Fruit fly (Drosophila melanogaster) whole organism, embryonic: ENCODE measurements around the gene Arl8.
A peak's percentile ranks its signal among the peaks of the same experiment; 100 is the strongest.

Experiments used
- C15 ChIP-seq: fragments of 200-800 bp; sonication (Bioruptor generic); IDR thresholded peaks from 3 replicates; pipeline ENCODE4 v1.3.6; 2022; ENCODE audit warnings: missing biosample characterization, missing genetic modification characterization
- CG10654 ChIP-seq: fragments of 200-800 bp; sonication (Bioruptor generic); optimal IDR thresholded peaks from 2 replicates; lab custom pipeline; 2016; ENCODE audit warnings: missing biosample characterization, missing genetic modification characterization
- CG11398 ChIP-seq: fragments of 200-800 bp; sonication (Bioruptor generic); optimal IDR thresholded peaks from 2 replicates; lab custom pipeline; 2016; ENCODE audit warnings: missing biosample characterization, missing genetic modification characterization
- CG12219 ChIP-seq: fragments of 200-800 bp; sonication (Bioruptor generic); optimal IDR thresholded peaks from 3 replicates; lab custom pipeline; 2018; ENCODE audit warnings: missing biosample characterization, mild to moderate bottlenecking, missing genetic modification characterization
- CG12769 ChIP-seq: fragments of 200-800 bp; sonication (Bioruptor generic); optimal IDR thresholded peaks from 2 replicates; lab custom pipeline; 2019; ENCODE audit warnings: missing biosample characterization, mild to moderate bottlenecking, missing genetic modification characterization, moderate library complexity
- CG14050 ChIP-seq: fragments of 200-800 bp; sonication (Bioruptor generic); IDR thresholded peaks from 3 replicates; pipeline ENCODE4 v1.3.6; 2022; ENCODE audit warnings: missing biosample characterization, missing genetic modification characterization
- CG14667 ChIP-seq: fragments of 200-800 bp; sonication (Bioruptor generic); IDR thresholded peaks from 2 replicates; pipeline ENCODE4 v1.3.6; 2022; ENCODE audit warnings: missing biosample characterization, missing genetic modification characterization
- CG1647 ChIP-seq: fragments of 200-800 bp; sonication (Bioruptor generic); optimal IDR thresholded peaks from 3 replicates; lab custom pipeline; 2016; ENCODE audit warnings: missing biosample characterization, missing genetic modification characterization
- CG16863 ChIP-seq: fragments of 200-800 bp; sonication (Bioruptor generic); optimal IDR thresholded peaks from 3 replicates; lab custom pipeline; 2016; ENCODE audit warnings: missing biosample characterization, missing genetic modification characterization
- CG1832 ChIP-seq: fragments of 200-800 bp; sonication (Bioruptor generic); optimal IDR thresholded peaks from 2 replicates; lab custom pipeline; 2017; ENCODE audit warnings: missing biosample characterization, mild to moderate bottlenecking, missing genetic modification characterization, inconsistent platforms
- CG18476 ChIP-seq: fragments of 200-800 bp; sonication (Bioruptor generic); optimal IDR thresholded peaks from 2 replicates; lab custom pipeline; 2016; ENCODE audit warnings: missing biosample characterization, mild to moderate bottlenecking, missing genetic modification characterization
- CG2199 ChIP-seq: fragments of 200-800 bp; sonication (Bioruptor generic); IDR thresholded peaks from 3 replicates; pipeline ENCODE4 v1.3.6; 2022; ENCODE audit warnings: missing biosample characterization, missing genetic modification characterization
- CG2712 ChIP-seq: fragments of 200-800 bp; optimal IDR thresholded peaks from 3 replicates; lab custom pipeline; 2019; ENCODE audit warnings: missing biosample characterization, mild to moderate bottlenecking, missing genetic modification characterization, moderate library complexity
- CG2889 ChIP-seq: fragments of 200-800 bp; sonication (Bioruptor generic); IDR thresholded peaks from 3 replicates; pipeline ENCODE4 v1.3.6; 2022; ENCODE audit warnings: missing biosample characterization, missing genetic modification characterization
- CG32772 ChIP-seq: fragments of 200-800 bp; sonication (Bioruptor generic); IDR thresholded peaks from 2 replicates; pipeline ENCODE4 v1.3.6; 2022; ENCODE audit warnings: missing biosample characterization, missing genetic modification characterization
- CG33557 ChIP-seq: fragments of 200-800 bp; sonication (Bioruptor generic); optimal IDR thresholded peaks from 2 replicates; lab custom pipeline; 2019; ENCODE audit warnings: missing biosample characterization, mild to moderate bottlenecking, missing genetic modification characterization, moderate library complexity
- CG4404 ChIP-seq: fragments of 200-800 bp; sonication (Bioruptor generic); IDR thresholded peaks from 2 replicates; pipeline ENCODE4 v1.3.6; 2022; ENCODE audit warnings: missing biosample characterization, missing genetic modification characterization
- CG6654 ChIP-seq: fragments of 200-800 bp; sonication (Bioruptor generic); optimal IDR thresholded peaks from 2 replicates; lab custom pipeline; 2017; ENCODE audit warnings: missing biosample characterization, mild to moderate bottlenecking, missing genetic modification characterization
- CG9437 ChIP-seq: fragments of 200-800 bp; sonication (Bioruptor generic); optimal IDR thresholded peaks from 2 replicates; lab custom pipeline; 2018; ENCODE audit warnings: missing biosample characterization, mild to moderate bottlenecking, missing genetic modification characterization
- D19B ChIP-seq: fragments of 200-800 bp; sonication (Bioruptor generic); optimal IDR thresholded peaks from 2 replicates; lab custom pipeline; 2017; ENCODE audit warnings: missing biosample characterization, mild to moderate bottlenecking, missing genetic modification characterization
- Fer1 ChIP-seq: fragments of 200-800 bp; sonication (Bioruptor generic); optimal IDR thresholded peaks from 2 replicates; lab custom pipeline; 2017; ENCODE audit warnings: missing biosample characterization, mild to moderate bottlenecking, missing genetic modification characterization
- HLH3B ChIP-seq: fragments of 200-800 bp; sonication (Bioruptor generic); IDR thresholded peaks from 2 replicates; pipeline ENCODE4 v1.3.6; 2022; ENCODE audit warnings: missing biosample characterization, missing genetic modification characterization
- Hey ChIP-seq: fragments of 200-800 bp; sonication (Bioruptor generic); optimal IDR thresholded peaks from 3 replicates; lab custom pipeline; 2018; ENCODE audit warnings: missing biosample characterization, mild to moderate bottlenecking, missing genetic modification characterization
- HmgZ ChIP-seq: fragments of 200-800 bp; sonication (Bioruptor generic); optimal IDR thresholded peaks from 2 replicates; lab custom pipeline; 2018; ENCODE audit warnings: missing biosample characterization, mild to moderate bottlenecking, missing genetic modification characterization
- Max ChIP-seq: fragments of 200-800 bp; sonication (Bioruptor generic); optimal IDR thresholded peaks from 2 replicates; lab custom pipeline; 2016; ENCODE audit warnings: missing biosample characterization, mild to moderate bottlenecking, missing genetic modification characterization
- Nf-YB ChIP-seq: fragments of 200-800 bp; sonication (Bioruptor generic); optimal IDR thresholded peaks from 3 replicates; lab custom pipeline; 2019; ENCODE audit warnings: missing biosample characterization, mild to moderate bottlenecking, missing genetic modification characterization, moderate library complexity
- Pdp1 ChIP-seq, 2 experiments: fragments of 200-800 bp; sonication (Bioruptor generic); optimal IDR thresholded peaks; 3 replicates each; lab custom pipeline; 2016; ENCODE audit warnings: missing biosample characterization in 2 of 2, missing genetic modification characterization in 2 of 2, mild to moderate bottlenecking in 1 of 2, moderate library complexity in 1 of 2
- Six4 ChIP-seq: fragments of 200-800 bp; sonication (Bioruptor generic); optimal IDR thresholded peaks from 2 replicates; lab custom pipeline; 2016; ENCODE audit warnings: missing biosample characterization, missing genetic modification characterization
- Sox102F ChIP-seq: fragments of 200-800 bp; sonication (Bioruptor generic); optimal IDR thresholded peaks from 2 replicates; lab custom pipeline; 2018; ENCODE audit warnings: missing biosample characterization, mild to moderate bottlenecking, missing genetic modification characterization, moderate library complexity
- abd-A ChIP-seq: fragments of 200-800 bp; sonication (Bioruptor generic); optimal IDR thresholded peaks from 3 replicates; lab custom pipeline; 2019; ENCODE audit warnings: missing biosample characterization, mild to moderate bottlenecking, missing genetic modification characterization, moderate library complexity
- bbx ChIP-seq: fragments of 200-800 bp; sonication (Bioruptor generic); IDR thresholded peaks from 2 replicates; pipeline ENCODE4 v1.3.6; 2022; ENCODE audit warnings: missing biosample characterization, missing genetic modification characterization; ENCODE audit not compliant: partially characterized antibody
- caup ChIP-seq: fragments of 200-800 bp; sonication (Bioruptor generic); optimal IDR thresholded peaks from 3 replicates; lab custom pipeline; 2017; ENCODE audit warnings: missing biosample characterization, mild to moderate bottlenecking, missing genetic modification characterization, moderate library complexity; ENCODE audit not compliant: severe bottlenecking
- chm ChIP-seq: fragments of 200-800 bp; sonication (Bioruptor generic); IDR thresholded peaks from 2 replicates; pipeline ENCODE4 v1.3.6; 2022; ENCODE audit warnings: missing biosample characterization, missing genetic modification characterization
- crol ChIP-seq: fragments of 200-800 bp; sonication (Bioruptor generic); IDR thresholded peaks from 2 replicates; pipeline ENCODE4 v1.3.6; 2022; ENCODE audit warnings: missing biosample characterization, missing genetic modification characterization
- eve ChIP-seq, 2 experiments: fragments of >200 bp; optimal IDR thresholded peaks; 2 replicates each; lab custom pipeline; 2017; ENCODE audit warnings: missing biosample characterization in 2 of 2, missing genetic modification characterization in 2 of 2
- exex ChIP-seq: fragments of 200-800 bp; sonication (Bioruptor generic); optimal IDR thresholded peaks from 4 replicates; lab custom pipeline; 2018; ENCODE audit warnings: missing biosample characterization, mild to moderate bottlenecking, missing genetic modification characterization, moderate library complexity
- fd96Cb ChIP-seq: fragments of 200-800 bp; sonication (Bioruptor generic); optimal IDR thresholded peaks from 2 replicates; lab custom pipeline; 2018; ENCODE audit warnings: missing biosample characterization, mild to moderate bottlenecking, missing genetic modification characterization, moderate library complexity
- insv ChIP-seq, 2 experiments: fragments of 200-800 bp; sonication (Bioruptor generic); optimal IDR thresholded peaks; 3 replicates each; lab custom pipeline; 2016 to 2018; ENCODE audit warnings: missing biosample characterization in 2 of 2, missing genetic modification characterization in 2 of 2
- jumu ChIP-seq: fragments of 200-800 bp; sonication (Bioruptor generic); optimal IDR thresholded peaks from 3 replicates; lab custom pipeline; 2016; ENCODE audit warnings: missing biosample characterization, missing genetic modification characterization
- lab ChIP-seq: fragments of 200-800 bp; sonication (Bioruptor generic); optimal IDR thresholded peaks from 3 replicates; lab custom pipeline; 2017; ENCODE audit warnings: missing biosample characterization, missing genetic modification characterization, mild to moderate bottlenecking, moderate library complexity, missing genetic modification reagents
- maf-S ChIP-seq: fragments of 200-800 bp; sonication (Bioruptor generic); optimal IDR thresholded peaks from 2 replicates; lab custom pipeline; 2016; ENCODE audit warnings: missing biosample characterization, missing genetic modification characterization
- mam ChIP-seq: fragments of 200-800 bp; sonication (Bioruptor generic); optimal IDR thresholded peaks from 3 replicates; lab custom pipeline; 2016; ENCODE audit warnings: missing biosample characterization, missing genetic modification characterization
- row ChIP-seq: fragments of 200-800 bp; sonication (Bioruptor generic); IDR thresholded peaks from 3 replicates; pipeline ENCODE4 v1.3.6; 2022; ENCODE audit warnings: missing biosample characterization, missing genetic modification characterization
- sd ChIP-seq: fragments of 200-800 bp; sonication (Bioruptor generic); optimal IDR thresholded peaks from 3 replicates; lab custom pipeline; 2018; ENCODE audit warnings: missing biosample characterization, mild to moderate bottlenecking, missing genetic modification characterization, moderate library complexity
- sug ChIP-seq: fragments of 200-800 bp; optimal IDR thresholded peaks from 2 replicates; lab custom pipeline; 2019; ENCODE audit warnings: missing biosample characterization, mild to moderate bottlenecking, missing genetic modification characterization, moderate library complexity
- trem ChIP-seq: fragments of 200-800 bp; optimal IDR thresholded peaks from 3 replicates; lab custom pipeline; 2019; ENCODE audit warnings: missing biosample characterization, mild to moderate bottlenecking, missing genetic modification characterization, moderate library complexity
- tup ChIP-seq: fragments of 200-800 bp; sonication (Bioruptor generic); optimal IDR thresholded peaks from 2 replicates; lab custom pipeline; 2016; ENCODE audit warnings: missing biosample characterization, mild to moderate bottlenecking, missing genetic modification characterization, moderate library complexity
- twi ChIP-seq: fragments of 200-800 bp; optimal IDR thresholded peaks from 2 replicates; lab custom pipeline; 2019; ENCODE audit warnings: missing biosample characterization, mild to moderate bottlenecking, missing genetic modification characterization, moderate library complexity
- wek ChIP-seq: fragments of 200-800 bp; sonication (Bioruptor generic); optimal IDR thresholded peaks from 3 replicates; lab custom pipeline; 2018; ENCODE audit warnings: missing biosample characterization, mild to moderate bottlenecking, missing genetic modification characterization, moderate library complexity

The Arl8 gene

dm6 chr3R:8122198-8122970, 4.0 kb upstream of the Arl8 start, which contains the start of gene CG7878 (continued):
- peak; percentile 33 for TF ChIP-seq CG33557 (GFP tag; lab: Kevin White, UChicago)
- TF ChIP-seq CG18476 (GFP tag; lab: Kevin White, UChicago): peak; percentile 54
- peak; percentile 31 for TF ChIP-seq CG10654 (GFP tag; lab: Kevin White, UChicago)
- no peak for TF ChIP-seq Hey (tag; lab: Kevin White, UChicago)
- peak; percentile 50 for TF ChIP-seq caup
- no peak for TF ChIP-seq chm
- no peak for TF ChIP-seq crol (GFP tag; lab: Robert Waterston, UW)
- no peak for TF ChIP-seq CG6654 (GFP tag; lab: Kevin White, UChicago)
- TF ChIP-seq CG2889: no peak
- TF ChIP-seq CG16863 (GFP tag; lab: Kevin White, UChicago): peak; percentile 42
- peak; percentile 86 for TF ChIP-seq row
- no peak for TF ChIP-seq CG1832
- TF ChIP-seq Max: peak; percentile 73
- peak; percentile 78 for TF ChIP-seq mam
- peak; percentile 36 for TF ChIP-seq Fer1 (GFP tag; lab: Kevin White, UChicago)
- no peak for TF ChIP-seq maf-S (GFP tag; lab: Kevin White, UChicago)
- peak; percentile 49 for TF ChIP-seq jumu (GFP tag; lab: Kevin White, UChicago)
- TF ChIP-seq CG11398 (GFP tag; lab: Kevin White, UChicago): no peak
- peak; percentile 77 for TF ChIP-seq bbx (GFP tag; lab: Robert Waterston, UW)
- TF ChIP-seq Pdp1 (GFP tag; optimal IDR thresholded peaks at IDR 0.05; lab: Kevin White, UChicago): peak; percentile 59 to 68
- TF ChIP-seq Six4 (GFP tag; lab: Kevin White, UChicago): peak; percentile 29
- TF ChIP-seq CG14667 (GFP tag; lab: Robert Waterston, UW): no peak
- TF ChIP-seq sug (tag; lab: Kevin White, UChicago): peak; percentile 64
- TF ChIP-seq Nf-YB: no peak
- no peak for TF ChIP-seq wek (GFP tag; lab: Kevin White, UChicago)
- no peak for TF ChIP-seq CG2199
- no peak for TF ChIP-seq CG9437 (GFP tag; lab: Kevin White, UChicago)
- peak; percentile 55 for TF ChIP-seq CG2712 (tag; lab: Kevin White, UChicago)
- no peak for TF ChIP-seq tup (GFP tag; lab: Kevin White, UChicago)
- TF ChIP-seq CG12219: no peak
- peak; percentile 32 for TF ChIP-seq trem
- no peak for TF ChIP-seq CG1647 (GFP tag; lab: Kevin White, UChicago)
- no peak for TF ChIP-seq CG4404 (GFP tag; lab: Robert Waterston, UW)
- peak; percentile 71 for TF ChIP-seq lab (GFP tag; lab: Kevin White, UChicago)
- peak; percentile 33 for TF ChIP-seq Sox102F
- peak; percentile 55; the same call in 1 of the 2 replicates for TF ChIP-seq CG32772 (GFP tag; lab: Robert Waterston, UW)
- TF ChIP-seq abd-A (tag; lab: Kevin White, UChicago): no peak
- no peak for TF ChIP-seq CG14050
- peak in 1 of 2 experiments; percentile 20 for TF ChIP-seq insv (GFP tag; optimal IDR thresholded peaks at IDR 0.05; lab: Kevin White, UChicago)
- TF ChIP-seq eve (GFP tag; optimal IDR thresholded peaks at IDR 0.05; lab: Kevin White, UChicago): no peak
- TF ChIP-seq HLH3B (GFP tag; lab: Robert Waterston, UW): peak; percentile 51
- peak; percentile 19 for TF ChIP-seq exex (tag; lab: Kevin White, UChicago)
- peak; percentile 63 for TF ChIP-seq HmgZ (tag; lab: Kevin White, UChicago)
- TF ChIP-seq twi (tag; lab: Kevin White, UChicago): peak; percentile 17
- peak; percentile 19 for TF ChIP-seq CG12769 (tag; lab: Kevin White, UChicago)
- TF ChIP-seq C15 (GFP tag; lab: Robert Waterston, UW): no peak
- TF ChIP-seq sd (tag; lab: Kevin White, UChicago): peak; percentile 24
- TF ChIP-seq D19B (GFP tag; lab: Kevin White, UChicago): peak; percentile 11
- peak; percentile 9 for TF ChIP-seq fd96Cb (tag; lab: Kevin White, UChicago)
